Fruit fly (Drosophila melanogaster) whole organism, embryonic: Measurements from ENCODE around the gene CG44044.

ENCODE experiments used
- Antp ChIP-seq: fragments of 200-800 bp; sonication (Bioruptor generic); optimal IDR thresholded peaks from 3 replicates; lab custom pipeline; 2016; ENCODE audit warnings: missing biosample characterization, missing genetic modification characterization
- CG10565 ChIP-seq: fragments of 200-800 bp; sonication (Bioruptor generic); optimal IDR thresholded peaks from 3 replicates; lab custom pipeline; 2016; ENCODE audit warnings: missing biosample characterization, mild to moderate bottlenecking, missing genetic modification characterization
- CG12391 ChIP-seq: fragments of 200-800 bp; sonication (Bioruptor generic); optimal IDR thresholded peaks from 3 replicates; lab custom pipeline; 2018; ENCODE audit warnings: missing biosample characterization, mild to moderate bottlenecking, missing genetic modification characterization, moderate library complexity
- insv ChIP-seq, 2 experiments: fragments of 200-800 bp; sonication (Bioruptor generic); optimal IDR thresholded peaks; 3 replicates each; lab custom pipeline; 2016 to 2018; ENCODE audit warnings: missing biosample characterization in 2 of 2, missing genetic modification characterization in 2 of 2

DNA sequence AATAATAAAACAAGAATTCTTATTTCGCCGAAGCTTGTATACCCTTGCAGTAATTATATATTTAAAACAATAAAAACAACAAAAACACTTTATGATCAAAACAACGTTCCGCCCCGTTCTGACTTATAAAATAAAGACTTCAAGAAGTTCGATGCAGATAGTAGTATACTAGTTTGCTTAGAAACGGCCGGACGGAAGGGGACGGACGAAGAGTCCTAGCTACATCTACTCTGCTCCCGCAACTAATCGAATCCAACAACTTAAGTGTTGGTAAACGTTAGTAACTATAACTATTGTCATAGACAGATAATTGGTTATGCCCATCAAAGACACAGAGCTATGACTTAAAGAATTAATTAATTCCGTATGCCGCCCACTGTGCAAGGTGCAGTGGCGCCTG is 37.2 kb upstream of the CG44044 start:
- TF ChIP-seq CG12391 (tag; lab: Kevin White, UChicago) (no peak), Antp (GFP tag; lab: Kevin White, UChicago) (no peak), CG10565 (GFP tag; lab: Kevin White, UChicago) (no peak), insv (GFP tag; optimal IDR thresholded peaks at IDR 0.05; lab: Kevin White, UChicago) (no peak)
